Fruit fly (Drosophila melanogaster) whole organism, prepupa: ENCODE data around the gene Cpn.

Experiments used
- Blimp-1 ChIP-seq: fragments of 200-800 bp; sonication (Bioruptor generic); optimal IDR thresholded peaks from 3 replicates; lab custom pipeline; 2017; ENCODE audit warnings: missing biosample characterization, missing genetic modification characterization, mild to moderate bottlenecking, moderate library complexity, missing genetic modification reagents
- CG10669 ChIP-seq: fragments of 200-800 bp; sonication (Bioruptor generic); optimal IDR thresholded peaks from 3 replicates; lab custom pipeline; 2018; ENCODE audit warnings: missing biosample characterization, mild to moderate bottlenecking, missing genetic modification characterization, moderate library complexity
- CG11294 ChIP-seq: fragments of 200-800 bp; sonication (Bioruptor generic); IDR thresholded peaks from 2 replicates; pipeline ENCODE4 v1.3.6; 2022; ENCODE audit warnings: missing biosample characterization, missing genetic modification characterization
- CG11762 ChIP-seq: fragments of 200-800 bp; sonication (Bioruptor generic); optimal IDR thresholded peaks from 3 replicates; lab custom pipeline; 2016; ENCODE audit warnings: missing biosample characterization, missing genetic modification characterization; ENCODE audit not compliant: insufficient read depth
- CG11902 ChIP-seq: fragments of 200-800 bp; sonication (Bioruptor generic); optimal IDR thresholded peaks from 3 replicates; lab custom pipeline; 2016; ENCODE audit warnings: missing biosample characterization, missing genetic modification characterization
- CG15336 ChIP-seq: fragments of 200-800 bp; sonication (Bioruptor generic); IDR thresholded peaks from 2 replicates; pipeline ENCODE4 v1.3.6; 2022; ENCODE audit warnings: missing biosample characterization, missing genetic modification characterization
- CG3032 ChIP-seq: fragments of 200-800 bp; optimal IDR thresholded peaks from 2 replicates; lab custom pipeline; 2019; ENCODE audit warnings: missing biosample characterization, mild to moderate bottlenecking, missing genetic modification characterization, moderate library complexity
- CG32006 ChIP-seq: fragments of 200-800 bp; sonication (Bioruptor generic); optimal IDR thresholded peaks from 3 replicates; lab custom pipeline; 2017; ENCODE audit warnings: missing biosample characterization, mild to moderate bottlenecking, missing genetic modification characterization
- CG34406 ChIP-seq: fragments of 200-800 bp; sonication (Bioruptor generic); optimal IDR thresholded peaks from 3 replicates; lab custom pipeline; 2016; ENCODE audit warnings: missing biosample characterization, missing genetic modification characterization
- CG3919 ChIP-seq: fragments of 200-800 bp; sonication (Bioruptor generic); optimal IDR thresholded peaks from 3 replicates; lab custom pipeline; 2016; ENCODE audit warnings: missing biosample characterization, missing genetic modification characterization
- CG4318 ChIP-seq: fragments of 200-800 bp; sonication (Bioruptor generic); optimal IDR thresholded peaks from 3 replicates; lab custom pipeline; 2017; ENCODE audit warnings: missing biosample characterization, mild to moderate bottlenecking, missing genetic modification characterization
- CG6163 ChIP-seq: fragments of 200-800 bp; sonication (Bioruptor generic); IDR thresholded peaks from 3 replicates; pipeline ENCODE4 v1.3.6; 2022; ENCODE audit warnings: missing biosample characterization, missing genetic modification characterization
- CG6276 ChIP-seq: fragments of 200-800 bp; sonication (Bioruptor generic); optimal IDR thresholded peaks from 2 replicates; lab custom pipeline; 2017; ENCODE audit warnings: missing biosample characterization, mild to moderate bottlenecking, missing genetic modification characterization
- CG6808 ChIP-seq: fragments of 200-800 bp; sonication (Bioruptor generic); optimal IDR thresholded peaks from 3 replicates; lab custom pipeline; 2017; ENCODE audit warnings: missing biosample characterization, missing genetic modification characterization, mild to moderate bottlenecking, moderate library complexity, missing genetic modification reagents
- CG6854 ChIP-seq: fragments of 200-800 bp; sonication (Bioruptor generic); optimal IDR thresholded peaks from 2 replicates; lab custom pipeline; 2017; ENCODE audit warnings: missing biosample characterization, mild to moderate bottlenecking, missing genetic modification characterization
- CG7368 ChIP-seq: fragments of 200-800 bp; sonication (Bioruptor generic); optimal IDR thresholded peaks from 3 replicates; lab custom pipeline; 2016; ENCODE audit warnings: missing biosample characterization, missing genetic modification characterization
- CG8119 ChIP-seq: fragments of 200-800 bp; sonication (Bioruptor generic); IDR thresholded peaks from 3 replicates; pipeline ENCODE4 v1.3.6; 2022; ENCODE audit warnings: missing biosample characterization, missing genetic modification characterization
- Ets21C ChIP-seq: fragments of 200-800 bp; sonication (Bioruptor generic); optimal IDR thresholded peaks from 3 replicates; lab custom pipeline; 2016; ENCODE audit warnings: missing biosample characterization, missing genetic modification characterization
- Gug ChIP-seq: fragments of 200-800 bp; sonication (Bioruptor generic); IDR thresholded peaks from 2 replicates; pipeline ENCODE4 v1.3.6; 2022; ENCODE audit warnings: missing biosample characterization, missing genetic modification characterization
- Hr38 ChIP-seq: sonication (Bioruptor generic); optimal IDR thresholded peaks from 2 replicates; lab custom pipeline; 2016; ENCODE audit warnings: missing biosample characterization, missing genetic modification characterization
- Hr39 ChIP-seq: fragments of 200-800 bp; sonication (Bioruptor generic); optimal IDR thresholded peaks from 2 replicates; lab custom pipeline; 2016; ENCODE audit warnings: missing biosample characterization, missing genetic modification characterization
- Hr4 ChIP-seq: fragments of 200-800 bp; sonication (Bioruptor generic); optimal IDR thresholded peaks from 3 replicates; lab custom pipeline; 2016; ENCODE audit warnings: missing biosample characterization, missing genetic modification characterization
- Lpt ChIP-seq: fragments of 200-800 bp; sonication (Bioruptor generic); optimal IDR thresholded peaks from 3 replicates; lab custom pipeline; 2016; ENCODE audit warnings: missing biosample characterization, missing genetic modification characterization
- Met ChIP-seq: fragments of 200-800 bp; sonication (Bioruptor generic); optimal IDR thresholded peaks from 3 replicates; lab custom pipeline; 2016; ENCODE audit warnings: missing biosample characterization, missing genetic modification characterization
- OdsH ChIP-seq: fragments of 200-800 bp; sonication (Bioruptor generic); optimal IDR thresholded peaks from 3 replicates; lab custom pipeline; 2016; ENCODE audit warnings: missing biosample characterization, missing genetic modification characterization
- Sox102F ChIP-seq: fragments of 200-800 bp; sonication (Bioruptor generic); optimal IDR thresholded peaks from 2 replicates; lab custom pipeline; 2016; ENCODE audit warnings: missing biosample characterization, mild to moderate bottlenecking, missing genetic modification characterization
- Sox14 ChIP-seq: fragments of 200-800 bp; sonication (Bioruptor generic); optimal IDR thresholded peaks from 3 replicates; lab custom pipeline; 2016; ENCODE audit warnings: missing biosample characterization, missing genetic modification characterization
- Sox15 ChIP-seq: fragments of 200-800 bp; sonication (Bioruptor generic); optimal IDR thresholded peaks from 3 replicates; lab custom pipeline; 2016; ENCODE audit warnings: missing biosample characterization, missing genetic modification characterization
- achi ChIP-seq: fragments of 200-800 bp; sonication (Bioruptor generic); optimal IDR thresholded peaks from 3 replicates; lab custom pipeline; 2016; ENCODE audit warnings: missing biosample characterization, missing genetic modification characterization
- acj6 ChIP-seq: fragments of 200-800 bp; sonication (Bioruptor generic); optimal IDR thresholded peaks from 3 replicates; lab custom pipeline; 2016; ENCODE audit warnings: missing biosample characterization, missing genetic modification characterization
- dac ChIP-seq: fragments of 200-800 bp; sonication (Bioruptor generic); optimal IDR thresholded peaks from 2 replicates; lab custom pipeline; 2017; ENCODE audit warnings: missing biosample characterization, mild to moderate bottlenecking, missing genetic modification characterization
- dsx ChIP-seq: fragments of 200-800 bp; optimal IDR thresholded peaks from 3 replicates; lab custom pipeline; 2019; ENCODE audit warnings: missing biosample characterization, mild to moderate bottlenecking, missing genetic modification characterization, moderate library complexity; ENCODE audit not compliant: poor library complexity, severe bottlenecking
- esn ChIP-seq: fragments of 200-800 bp; sonication (Bioruptor generic); optimal IDR thresholded peaks from 2 replicates; lab custom pipeline; 2016; ENCODE audit warnings: missing biosample characterization, mild to moderate bottlenecking, missing genetic modification characterization, moderate library complexity
- fd85E ChIP-seq: fragments of 200-800 bp; sonication (Bioruptor generic); optimal IDR thresholded peaks from 3 replicates; lab custom pipeline; 2016; ENCODE audit warnings: missing biosample characterization, missing genetic modification characterization
- lz ChIP-seq: fragments of 200-800 bp; sonication (Bioruptor generic); optimal IDR thresholded peaks from 3 replicates; lab custom pipeline; 2016; ENCODE audit warnings: missing biosample characterization, missing genetic modification characterization
- net ChIP-seq: fragments of 200-800 bp; sonication (Bioruptor generic); optimal IDR thresholded peaks from 3 replicates; lab custom pipeline; 2016; ENCODE audit warnings: missing biosample characterization, missing genetic modification characterization
- pdm3 ChIP-seq: fragments of 200-800 bp; sonication (Bioruptor generic); optimal IDR thresholded peaks from 3 replicates; lab custom pipeline; 2016; ENCODE audit warnings: missing biosample characterization, missing genetic modification characterization
- salr ChIP-seq, 2 experiments: fragments of 200-800 bp; sonication (Bioruptor generic); optimal IDR thresholded peaks; 3 replicates each; lab custom pipeline; 2016 to 2018; ENCODE audit warnings: missing biosample characterization in 2 of 2, missing genetic modification characterization in 2 of 2, mild to moderate bottlenecking in 1 of 2
- spab ChIP-seq: fragments of 200-800 bp; sonication (Bioruptor generic); optimal IDR thresholded peaks from 2 replicates; lab custom pipeline; 2017; ENCODE audit warnings: missing biosample characterization, mild to moderate bottlenecking, missing genetic modification characterization, missing genetic modification reagents
- svp ChIP-seq: fragments of 200-800 bp; sonication (Bioruptor generic); peaks from one replicate; lab custom pipeline; 2016; ENCODE audit warnings: missing biosample characterization, missing genetic modification characterization
- topi ChIP-seq: fragments of 200-800 bp; sonication (Bioruptor generic); optimal IDR thresholded peaks from 3 replicates; lab custom pipeline; 2016; ENCODE audit warnings: missing biosample characterization, missing genetic modification characterization

Cpn gene

dm6 chr3R:12185615-12186014 lies 19.6 kb upstream of the Cpn start:
- no peak for TF ChIP-seq achi

dm6 chr3R:12168348-12168747 lies 2.4 kb upstream of the Cpn start:
- no peak for TF ChIP-seq spab (GFP tag; lab: Kevin White, UChicago)
- TF ChIP-seq CG3032, result no peak
- no peak for TF ChIP-seq CG34406 (GFP tag; lab: Kevin White, UChicago)
- TF ChIP-seq Sox102F (GFP tag; lab: Kevin White, UChicago), result no peak
- TF ChIP-seq CG7368, result no peak
- TF ChIP-seq lz, result no peak
- no peak for TF ChIP-seq Lpt (GFP tag; lab: Kevin White, UChicago)
- peak; percentile 8 for TF ChIP-seq svp (GFP tag; lab: Kevin White, UChicago)
- TF ChIP-seq esn (GFP tag; lab: Kevin White, UChicago), result no peak
- no peak for TF ChIP-seq Sox15
- no peak for TF ChIP-seq Gug (GFP tag; lab: Robert Waterston, UW)
- TF ChIP-seq net, result no peak
- peak; percentile 22 for TF ChIP-seq CG4318 (GFP tag; lab: Kevin White, UChicago)
- peak; percentile 44 for TF ChIP-seq CG32006
- TF ChIP-seq CG15336 (GFP tag; lab: Robert Waterston, UW), result 0 out of 2 replicates have a peak, but pooled peaks have one; percentile 31
- no peak for TF ChIP-seq dsx (GFP tag; lab: Kevin White, UChicago)
- no peak for TF ChIP-seq CG6276
- TF ChIP-seq CG11902 (GFP tag; lab: Kevin White, UChicago), result no peak
- TF ChIP-seq dac (GFP tag; lab: Kevin White, UChicago), result no peak
- no peak for TF ChIP-seq fd85E (GFP tag; lab: Kevin White, UChicago)
- TF ChIP-seq CG8119 (GFP tag; lab: Robert Waterston, UW), result 0 out of 3 replicates have a peak, but pooled peaks have one; percentile 24
- TF ChIP-seq Hr4 (GFP tag; lab: Kevin White, UChicago), result no peak
- no peak for TF ChIP-seq Met (GFP tag; lab: Kevin White, UChicago)
- TF ChIP-seq pdm3 (GFP tag; lab: Kevin White, UChicago), result no peak
- TF ChIP-seq CG10669 (GFP tag; lab: Kevin White, UChicago), result no peak
- no peak for TF ChIP-seq Hr39 (GFP tag; lab: Kevin White, UChicago)
- peak; percentile 7 for TF ChIP-seq CG3919 (GFP tag; lab: Kevin White, UChicago)
- TF ChIP-seq CG6854 (GFP tag; lab: Kevin White, UChicago), result no peak
- 0 out of 3 replicates have a peak, but pooled peaks have one; percentile 41 for TF ChIP-seq CG6163 (GFP tag; lab: Robert Waterston, UW)
- no peak for TF ChIP-seq Ets21C
- no peak for TF ChIP-seq Hr38 (GFP tag; lab: Kevin White, UChicago)
- TF ChIP-seq Sox14, result no peak
- TF ChIP-seq salr (GFP tag; optimal IDR thresholded peaks at IDR 0.05; lab: Kevin White, UChicago), result no peak
- TF ChIP-seq OdsH (GFP tag; lab: Kevin White, UChicago), result no peak
- TF ChIP-seq CG11294, result no peak
- TF ChIP-seq, all 60 proteins: peak for 7

DNA sequence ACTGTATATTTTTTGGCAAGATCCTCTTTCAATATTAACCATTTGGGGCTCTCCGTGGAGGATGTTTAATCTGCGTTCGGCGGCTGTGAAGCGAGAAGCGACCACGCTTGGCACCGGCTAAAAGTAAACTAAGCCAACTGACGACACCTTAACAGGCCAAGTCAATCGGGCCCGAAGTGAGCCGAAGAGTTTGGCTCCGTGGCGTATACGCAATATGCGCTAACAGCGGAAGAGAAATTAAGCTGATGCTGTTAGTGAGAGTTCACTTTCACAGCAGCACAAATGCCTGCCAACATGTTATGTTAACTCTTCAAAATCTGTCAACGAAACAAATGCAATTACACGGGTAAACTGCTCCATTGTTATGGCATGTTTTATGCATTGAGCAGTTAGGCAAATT lies 7.5 kb downstream of the Cpn start, which contains the start of gene dpr15:
Gene dpr15 (minus strand): TSS at position 101 of the 400 bp plus-strand sequence.
- TF ChIP-seq acj6 (GFP tag; lab: Kevin White, UChicago), result no peak
- TF ChIP-seq CG11762 (GFP tag; lab: Kevin White, UChicago), result no peak
- TF ChIP-seq CG6163 (GFP tag; lab: Robert Waterston, UW), result no peak
- no peak for TF ChIP-seq CG3919 (GFP tag; lab: Kevin White, UChicago)
- TF ChIP-seq Ets21C, result no peak
- no peak for TF ChIP-seq Sox15
- no peak for TF ChIP-seq CG32006
- no peak for TF ChIP-seq esn (GFP tag; lab: Kevin White, UChicago)
- TF ChIP-seq net, result no peak
- TF ChIP-seq CG11294, result no peak
- no peak for TF ChIP-seq salr (GFP tag; optimal IDR thresholded peaks at IDR 0.05; lab: Kevin White, UChicago)
- TF ChIP-seq dsx (GFP tag; lab: Kevin White, UChicago), result no peak
- TF ChIP-seq topi (GFP tag; lab: Kevin White, UChicago), result no peak
- no peak for TF ChIP-seq svp (GFP tag; lab: Kevin White, UChicago)
- no peak for TF ChIP-seq dac (GFP tag; lab: Kevin White, UChicago)
- no peak for TF ChIP-seq achi
- TF ChIP-seq fd85E (GFP tag; lab: Kevin White, UChicago), result no peak
- no peak for TF ChIP-seq CG6808 (GFP tag; lab: Kevin White, UChicago)
- TF ChIP-seq Blimp-1, result no peak
